Fruit fly (Drosophila melanogaster) whole organism, wandering third instar larva: ENCODE results near the gene dachs.

Experiments used
- CG9705 ChIP-seq: fragments of 200-800 bp; sonication (Bioruptor generic); optimal IDR thresholded peaks from 2 replicates; lab custom pipeline; 2018; ENCODE audit warnings: missing biosample characterization, mild to moderate bottlenecking, missing genetic modification characterization
- fru ChIP-seq: fragments of 200-800 bp; sonication (Bioruptor generic); optimal IDR thresholded peaks from 3 replicates; lab custom pipeline; 2016; ENCODE audit warnings: missing biosample characterization, mild to moderate bottlenecking, missing genetic modification characterization

DNA sequence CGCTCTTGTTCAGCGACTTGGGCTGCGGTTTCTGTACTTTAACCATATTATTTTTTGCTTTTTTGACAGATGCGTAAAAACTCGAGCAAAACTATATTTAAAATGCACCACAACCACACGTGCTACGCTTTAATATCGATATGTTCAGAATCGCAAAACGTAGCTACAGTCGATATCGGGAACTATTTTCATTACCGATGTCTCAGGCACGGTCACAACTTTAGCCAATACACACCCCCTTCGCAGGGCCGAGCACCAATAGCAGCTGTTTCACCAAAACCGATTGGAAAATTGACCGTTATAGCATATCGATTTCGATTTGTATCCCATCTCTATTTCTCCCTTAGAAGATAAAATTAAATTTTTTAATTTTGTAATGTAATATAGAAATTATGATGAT lies 45.1 kb downstream of the dachs start, which contains the start of gene CG13096:
- TF ChIP-seq CG9705, result no peak
- TF ChIP-seq fru (GFP tag; lab: Kevin White, UChicago), result no peak
